Fruit fly (Drosophila melanogaster) whole organism, prepupa: ENCODE data around the gene wda.

Experiments used
- Blimp-1 ChIP-seq: fragments of 200-800 bp; sonication (Bioruptor generic); optimal IDR thresholded peaks from 3 replicates; lab custom pipeline; 2017; ENCODE audit warnings: missing biosample characterization, missing genetic modification characterization, mild to moderate bottlenecking, moderate library complexity, missing genetic modification reagents
- CG10631 ChIP-seq: fragments of 200-800 bp; sonication (Bioruptor generic); optimal IDR thresholded peaks from 2 replicates; lab custom pipeline; 2016; ENCODE audit warnings: missing biosample characterization, missing genetic modification characterization
- CG10669 ChIP-seq: fragments of 200-800 bp; sonication (Bioruptor generic); optimal IDR thresholded peaks from 3 replicates; lab custom pipeline; 2018; ENCODE audit warnings: missing biosample characterization, mild to moderate bottlenecking, missing genetic modification characterization, moderate library complexity
- CG11294 ChIP-seq: fragments of 200-800 bp; sonication (Bioruptor generic); IDR thresholded peaks from 2 replicates; pipeline ENCODE4 v1.3.6; 2022; ENCODE audit warnings: missing biosample characterization, missing genetic modification characterization
- CG11762 ChIP-seq: fragments of 200-800 bp; sonication (Bioruptor generic); optimal IDR thresholded peaks from 3 replicates; lab custom pipeline; 2016; ENCODE audit warnings: missing biosample characterization, missing genetic modification characterization; ENCODE audit not compliant: insufficient read depth
- CG1621 ChIP-seq: fragments of 200-800 bp; sonication (Bioruptor generic); optimal IDR thresholded peaks from 3 replicates; lab custom pipeline; 2018; ENCODE audit warnings: missing biosample characterization, mild to moderate bottlenecking, missing genetic modification characterization
- CG16779 ChIP-seq: fragments of 200-800 bp; sonication (Bioruptor generic); optimal IDR thresholded peaks from 3 replicates; lab custom pipeline; 2017; ENCODE audit warnings: missing biosample characterization, mild to moderate bottlenecking, missing genetic modification characterization
- CG3032 ChIP-seq: fragments of 200-800 bp; optimal IDR thresholded peaks from 2 replicates; lab custom pipeline; 2019; ENCODE audit warnings: missing biosample characterization, mild to moderate bottlenecking, missing genetic modification characterization, moderate library complexity
- CG31627 ChIP-seq: fragments of 200-800 bp; sonication (Bioruptor generic); optimal IDR thresholded peaks from 3 replicates; lab custom pipeline; 2016; ENCODE audit warnings: missing biosample characterization, missing genetic modification characterization
- CG3919 ChIP-seq: fragments of 200-800 bp; sonication (Bioruptor generic); optimal IDR thresholded peaks from 3 replicates; lab custom pipeline; 2016; ENCODE audit warnings: missing biosample characterization, missing genetic modification characterization
- CG4318 ChIP-seq: fragments of 200-800 bp; sonication (Bioruptor generic); optimal IDR thresholded peaks from 3 replicates; lab custom pipeline; 2017; ENCODE audit warnings: missing biosample characterization, mild to moderate bottlenecking, missing genetic modification characterization
- CG6276 ChIP-seq: fragments of 200-800 bp; sonication (Bioruptor generic); optimal IDR thresholded peaks from 2 replicates; lab custom pipeline; 2017; ENCODE audit warnings: missing biosample characterization, mild to moderate bottlenecking, missing genetic modification characterization
- CG6808 ChIP-seq: fragments of 200-800 bp; sonication (Bioruptor generic); optimal IDR thresholded peaks from 3 replicates; lab custom pipeline; 2017; ENCODE audit warnings: missing biosample characterization, missing genetic modification characterization, mild to moderate bottlenecking, moderate library complexity, missing genetic modification reagents
- CG7368 ChIP-seq: fragments of 200-800 bp; sonication (Bioruptor generic); optimal IDR thresholded peaks from 3 replicates; lab custom pipeline; 2016; ENCODE audit warnings: missing biosample characterization, missing genetic modification characterization
- CG8319 ChIP-seq: fragments of 200-800 bp; sonication (Bioruptor generic); optimal IDR thresholded peaks from 3 replicates; lab custom pipeline; 2016; ENCODE audit warnings: missing biosample characterization, missing genetic modification characterization
- CG8632 ChIP-seq: fragments of 200-800 bp; sonication (Bioruptor generic); optimal IDR thresholded peaks from 3 replicates; lab custom pipeline; 2016; ENCODE audit warnings: missing biosample characterization, missing genetic modification characterization
- CG9139 ChIP-seq: fragments of 200-800 bp; sonication (Bioruptor generic); optimal IDR thresholded peaks from 3 replicates; lab custom pipeline; 2017; ENCODE audit warnings: missing biosample characterization, mild to moderate bottlenecking, missing genetic modification characterization
- Eip78C ChIP-seq: fragments of 200-800 bp; sonication (Bioruptor generic); peaks from one replicate; lab custom pipeline; 2016; ENCODE audit warnings: missing biosample characterization, missing genetic modification characterization
- Eip93F ChIP-seq: fragments of 200-800 bp; sonication (Bioruptor generic); optimal IDR thresholded peaks from 2 replicates; lab custom pipeline; 2016; ENCODE audit warnings: missing biosample characterization, mild to moderate bottlenecking, missing genetic modification characterization
- Ets21C ChIP-seq: fragments of 200-800 bp; sonication (Bioruptor generic); optimal IDR thresholded peaks from 3 replicates; lab custom pipeline; 2016; ENCODE audit warnings: missing biosample characterization, missing genetic modification characterization
- Ets96B ChIP-seq: fragments of 200-800 bp; optimal IDR thresholded peaks from 2 replicates; lab custom pipeline; 2019; ENCODE audit warnings: missing biosample characterization, mild to moderate bottlenecking, missing genetic modification characterization, moderate library complexity
- Gug ChIP-seq: fragments of 200-800 bp; sonication (Bioruptor generic); IDR thresholded peaks from 2 replicates; pipeline ENCODE4 v1.3.6; 2022; ENCODE audit warnings: missing biosample characterization, missing genetic modification characterization
- Hr38 ChIP-seq: sonication (Bioruptor generic); optimal IDR thresholded peaks from 2 replicates; lab custom pipeline; 2016; ENCODE audit warnings: missing biosample characterization, missing genetic modification characterization
- Hr39 ChIP-seq: fragments of 200-800 bp; sonication (Bioruptor generic); optimal IDR thresholded peaks from 2 replicates; lab custom pipeline; 2016; ENCODE audit warnings: missing biosample characterization, missing genetic modification characterization
- Hr4 ChIP-seq: fragments of 200-800 bp; sonication (Bioruptor generic); optimal IDR thresholded peaks from 3 replicates; lab custom pipeline; 2016; ENCODE audit warnings: missing biosample characterization, missing genetic modification characterization
- Lpt ChIP-seq: fragments of 200-800 bp; sonication (Bioruptor generic); optimal IDR thresholded peaks from 3 replicates; lab custom pipeline; 2016; ENCODE audit warnings: missing biosample characterization, missing genetic modification characterization
- Met ChIP-seq: fragments of 200-800 bp; sonication (Bioruptor generic); optimal IDR thresholded peaks from 3 replicates; lab custom pipeline; 2016; ENCODE audit warnings: missing biosample characterization, missing genetic modification characterization
- OdsH ChIP-seq: fragments of 200-800 bp; sonication (Bioruptor generic); optimal IDR thresholded peaks from 3 replicates; lab custom pipeline; 2016; ENCODE audit warnings: missing biosample characterization, missing genetic modification characterization
- Smox ChIP-seq: fragments of 200-800 bp; sonication (Bioruptor generic); optimal IDR thresholded peaks from 3 replicates; lab custom pipeline; 2016; ENCODE audit warnings: missing biosample characterization, missing genetic modification characterization
- Sox102F ChIP-seq: fragments of 200-800 bp; sonication (Bioruptor generic); optimal IDR thresholded peaks from 2 replicates; lab custom pipeline; 2016; ENCODE audit warnings: missing biosample characterization, mild to moderate bottlenecking, missing genetic modification characterization
- Sox14 ChIP-seq: fragments of 200-800 bp; sonication (Bioruptor generic); optimal IDR thresholded peaks from 3 replicates; lab custom pipeline; 2016; ENCODE audit warnings: missing biosample characterization, missing genetic modification characterization
- achi ChIP-seq: fragments of 200-800 bp; sonication (Bioruptor generic); optimal IDR thresholded peaks from 3 replicates; lab custom pipeline; 2016; ENCODE audit warnings: missing biosample characterization, missing genetic modification characterization
- acj6 ChIP-seq: fragments of 200-800 bp; sonication (Bioruptor generic); optimal IDR thresholded peaks from 3 replicates; lab custom pipeline; 2016; ENCODE audit warnings: missing biosample characterization, missing genetic modification characterization
- cyc ChIP-seq: fragments of 200-800 bp; sonication (Bioruptor generic); optimal IDR thresholded peaks from 3 replicates; lab custom pipeline; 2016; ENCODE audit warnings: missing biosample characterization, missing genetic modification characterization
- dac ChIP-seq: fragments of 200-800 bp; sonication (Bioruptor generic); optimal IDR thresholded peaks from 2 replicates; lab custom pipeline; 2017; ENCODE audit warnings: missing biosample characterization, mild to moderate bottlenecking, missing genetic modification characterization
- dsx ChIP-seq: fragments of 200-800 bp; optimal IDR thresholded peaks from 3 replicates; lab custom pipeline; 2019; ENCODE audit warnings: missing biosample characterization, mild to moderate bottlenecking, missing genetic modification characterization, moderate library complexity; ENCODE audit not compliant: poor library complexity, severe bottlenecking
- eg ChIP-seq: fragments of 200-800 bp; sonication (Bioruptor generic); IDR thresholded peaks from 3 replicates; pipeline ENCODE4 v1.3.6; 2022; ENCODE audit warnings: missing biosample characterization, missing genetic modification characterization
- fd59A ChIP-seq: fragments of 200-800 bp; sonication (Bioruptor generic); optimal IDR thresholded peaks from 2 replicates; lab custom pipeline; 2017; ENCODE audit warnings: missing biosample characterization, mild to moderate bottlenecking, missing genetic modification characterization, missing genetic modification reagents
- fkh ChIP-seq: fragments of 200-800 bp; sonication (Bioruptor generic); optimal IDR thresholded peaks from 3 replicates; lab custom pipeline; 2017; ENCODE audit warnings: missing biosample characterization, mild to moderate bottlenecking, missing genetic modification characterization, moderate library complexity
- lz ChIP-seq: fragments of 200-800 bp; sonication (Bioruptor generic); optimal IDR thresholded peaks from 3 replicates; lab custom pipeline; 2016; ENCODE audit warnings: missing biosample characterization, missing genetic modification characterization
- spab ChIP-seq: fragments of 200-800 bp; sonication (Bioruptor generic); optimal IDR thresholded peaks from 2 replicates; lab custom pipeline; 2017; ENCODE audit warnings: missing biosample characterization, mild to moderate bottlenecking, missing genetic modification characterization, missing genetic modification reagents
- ss ChIP-seq, 2 experiments: fragments of 200-800 bp; sonication (Bioruptor generic); optimal IDR thresholded peaks; 2 replicates in 1 of 2; 3 replicates in 1 of 2; lab custom pipeline; 2017 to 2018; ENCODE audit warnings: mild to moderate bottlenecking in 2 of 2, missing biosample characterization in 2 of 2, missing genetic modification characterization in 2 of 2, moderate library complexity in 1 of 2
- svp ChIP-seq: fragments of 200-800 bp; sonication (Bioruptor generic); peaks from one replicate; lab custom pipeline; 2016; ENCODE audit warnings: missing biosample characterization, missing genetic modification characterization
- vri ChIP-seq: fragments of 200-800 bp; sonication (Bioruptor generic); optimal IDR thresholded peaks from 3 replicates; lab custom pipeline; 2016; ENCODE audit warnings: missing biosample characterization, mild to moderate bottlenecking, missing genetic modification characterization

The wda gene

dm6 chr3R:23214603-23215433 lies 43.1 kb downstream of the wda start (continued):
- TF ChIP-seq ss (GFP tag; optimal IDR thresholded peaks at IDR 0.05; lab: Kevin White, UChicago), result peak; percentile 4 to 30
- TF ChIP-seq Smox (GFP tag; lab: Kevin White, UChicago), result peak; percentile 23
- peak; percentile 27 for TF ChIP-seq CG3919
- no peak for TF ChIP-seq CG9139 (GFP tag; lab: Kevin White, UChicago)
- TF ChIP-seq dsx (GFP tag; lab: Kevin White, UChicago), result peak; percentile 21
- TF ChIP-seq vri, result peak; percentile 82
- TF ChIP-seq Blimp-1 (GFP tag; lab: Kevin White, UChicago), result peak; percentile 35

- TF ChIP-seq CG4318 (GFP tag; lab: Kevin White, UChicago) (no peak), Hr38 (GFP tag; lab: Kevin White, UChicago) (no peak), CG16779 (no peak), CG1621 (no peak), Smox (GFP tag; lab: Kevin White, UChicago) (no peak), OdsH (GFP tag; lab: Kevin White, UChicago) (no peak)
Observed at dm6 chr3R:23212764-23213163, 45.1 kb downstream of the wda start.

- TF ChIP-seq Gug (no peak), achi (GFP tag; lab: Kevin White, UChicago) (peak; percentile 26), CG3032 (tag; lab: Kevin White, UChicago) (peak; percentile 16), CG9139 (GFP tag; lab: Kevin White, UChicago) (no peak), Ets21C (GFP tag; lab: Kevin White, UChicago) (no peak), Hr4 (GFP tag; lab: Kevin White, UChicago) (peak; percentile 11), CG6808 (GFP tag; lab: Kevin White, UChicago) (peak; percentile 34), eg (no peak), CG8319 (GFP tag; lab: Kevin White, UChicago) (no peak), CG10631 (GFP tag; lab: Kevin White, UChicago) (no peak), lz (GFP tag; lab: Kevin White, UChicago) (peak; percentile 27), ss (GFP tag; optimal IDR thresholded peaks at IDR 0.05; lab: Kevin White, UChicago) (peak; percentile 42 to 58), Sox102F (peak; percentile 11), CG6276 (GFP tag; lab: Kevin White, UChicago) (no peak), svp (GFP tag; lab: Kevin White, UChicago) (peak; percentile 84), Ets96B (tag; lab: Kevin White, UChicago) (peak; percentile 49), CG7368 (no peak), Met (GFP tag; lab: Kevin White, UChicago) (peak; percentile 43), dac (GFP tag; lab: Kevin White, UChicago) (no peak), fd59A (no peak), CG16779 (no peak), Hr39 (GFP tag; lab: Kevin White, UChicago) (peak; percentile 9), Lpt (GFP tag; lab: Kevin White, UChicago) (no peak), Smox (GFP tag; lab: Kevin White, UChicago) (peak; percentile 25), CG10669 (GFP tag; lab: Kevin White, UChicago) (peak; percentile 47), Sox14 (GFP tag; lab: Kevin White, UChicago) (no peak), fkh (GFP tag; lab: Kevin White, UChicago) (peak; percentile 21), Eip93F (GFP tag; lab: Kevin White, UChicago) (no peak), dsx (GFP tag; lab: Kevin White, UChicago) (peak; percentile 14), Hr38 (GFP tag; lab: Kevin White, UChicago) (no peak), Blimp-1 (GFP tag; lab: Kevin White, UChicago) (no peak), acj6 (GFP tag; lab: Kevin White, UChicago) (no peak), spab (GFP tag; lab: Kevin White, UChicago) (peak; percentile 17), OdsH (GFP tag; lab: Kevin White, UChicago) (peak; percentile 23), Eip78C (GFP tag; lab: Kevin White, UChicago) (peak; percentile 89), CG8632 (peak; percentile 41), CG11762 (GFP tag; lab: Kevin White, UChicago) (no peak), CG31627 (peak; percentile 9), cyc (GFP tag; lab: Kevin White, UChicago) (peak; percentile 39), CG1621 (no peak), CG11294 (GFP tag; lab: Robert Waterston, UW) (no peak)
Observed at dm6 chr3R:23211745-23212254, 46.1 kb downstream of the wda start.
